Worm (Caenorhabditis elegans): ENCODE data around the gene aakg-1.

DNA sequence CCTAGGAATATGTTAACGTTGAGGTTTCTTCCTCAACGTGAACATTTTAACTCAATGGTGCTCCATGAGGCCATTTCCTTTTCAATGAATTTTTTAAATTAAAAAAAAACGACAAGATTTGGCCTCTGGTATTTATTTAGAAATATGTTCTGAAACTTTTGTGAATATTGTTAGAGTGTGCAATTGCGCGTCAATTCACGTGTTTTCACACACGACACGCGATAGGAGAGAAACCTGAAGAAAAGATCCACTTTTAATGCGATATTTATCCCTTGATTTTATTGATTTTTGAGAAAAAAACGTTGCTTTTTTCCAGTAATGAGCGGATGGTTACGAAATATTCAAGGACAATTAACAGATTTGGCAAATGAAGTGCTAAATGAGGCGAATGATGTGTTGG, 76.0 kb downstream of the aakg-1 start, which contains the start of gene sql-1:
- no peak for TF ChIP-seq vab-15 (tag; optimal IDR thresholded peaks at IDR 0.05)
- no peak for TF ChIP-seq unc-86 (tag; optimal IDR thresholded peaks at IDR 0.05)
- no peak for TF ChIP-seq aly-2 (tag; optimal IDR thresholded peaks at IDR 0.05)
- no peak for TF ChIP-seq rnt-1 (tag; optimal IDR thresholded peaks at IDR 0.05)

All from whole organism, L1 larva.